Fruit fly (Drosophila melanogaster): ENCODE results near the gene Spn28F.

Gene Spn28F

dm6 chr2L:8290653-8291233, 49.1 kb upstream of the Spn28F start (continued):
- TF ChIP-seq CG12155 (GFP tag; optimal IDR thresholded peaks at IDR 0.05) (no peak), NFAT (GFP tag; IDR thresholded peaks at IDR 0.05) (no peak), CG17912 (GFP tag; optimal IDR thresholded peaks at IDR 0.05) (no peak), GATAe (GFP tag; conservative IDR thresholded peaks at IDR 0.05) (no peak), Hmr (GFP tag; optimal IDR thresholded peaks at IDR 0.05) (no peak), gsb-n (tag; optimal IDR thresholded peaks at IDR 0.05) (no peak), Hey (tag; optimal IDR thresholded peaks at IDR 0.05) (no peak), shn (GFP tag; optimal IDR thresholded peaks at IDR 0.05) (no peak), HLH54F (GFP tag; optimal IDR thresholded peaks at IDR 0.05) (no peak), CG10147 (GFP tag; optimal IDR thresholded peaks at IDR 0.05) (no peak), CG4282 (GFP tag; optimal IDR thresholded peaks at IDR 0.05) (no peak), CG8924 (tag; optimal IDR thresholded peaks at IDR 0.05) (peak; percentile 0), Mad (GFP tag; optimal IDR thresholded peaks at IDR 0.05) (no peak), CG4360 (GFP tag; IDR thresholded peaks at IDR 0.05) (no peak), Jarid2 (GFP tag; optimal IDR thresholded peaks at IDR 0.05) (no peak), CG17829 (tag; optimal IDR thresholded peaks at IDR 0.05) (peak; percentile 7), CG11456 (GFP tag; IDR thresholded peaks at IDR 0.05) (0 out of 3 replicates have a peak, but pooled peaks have one; percentile 13), grn (GFP tag; optimal IDR thresholded peaks at IDR 0.05) (no peak), CG33557 (GFP tag; optimal IDR thresholded peaks at IDR 0.05) (no peak), CG4424 (GFP tag; optimal IDR thresholded peaks at IDR 0.05) (peak; percentile 9), Nf-YB (GFP tag; optimal IDR thresholded peaks at IDR 0.05) (no peak), sima (GFP tag; optimal IDR thresholded peaks at IDR 0.05) (no peak), CG6854 (GFP tag; optimal IDR thresholded peaks at IDR 0.05) (no peak), eyg (GFP tag; optimal IDR thresholded peaks at IDR 0.05) (no peak), crp (GFP tag; optimal IDR thresholded peaks at IDR 0.05) (no peak), CG32532 (GFP tag; IDR thresholded peaks at IDR 0.05) (no peak), CG1647 (GFP tag; optimal IDR thresholded peaks at IDR 0.05) (no peak), lbe (GFP tag; optimal IDR thresholded peaks at IDR 0.05) (peak; percentile 66), bbx (GFP tag; IDR thresholded peaks at IDR 0.05; ENCODE audit: partially characterized antibody) (no peak), lov (optimal IDR thresholded peaks at IDR 0.05) (no peak), lov (GFP tag; IDR thresholded peaks at IDR 0.05) (no peak), Dref (GFP tag; IDR thresholded peaks at IDR 0.05) (no peak), Ets97D (GFP tag; optimal IDR thresholded peaks at IDR 0.05) (no peak), CG4730 (GFP tag; IDR thresholded peaks at IDR 0.05) (no peak), ham (GFP tag; IDR thresholded peaks at IDR 0.05) (no peak), Meics (GFP tag; optimal IDR thresholded peaks at IDR 0.05) (no peak), CG9609 (GFP tag; optimal IDR thresholded peaks at IDR 0.05) (no peak), sens-2 (GFP tag; IDR thresholded peaks at IDR 0.05) (no peak), tx (GFP tag; optimal IDR thresholded peaks at IDR 0.05) (no peak), Asciz (GFP tag; optimal IDR thresholded peaks at IDR 0.05) (no peak), usp (GFP tag; optimal IDR thresholded peaks at IDR 0.05) (no peak), CG3847 (GFP tag; IDR thresholded peaks at IDR 0.05) (no peak), Dbx (GFP tag; IDR thresholded peaks at IDR 0.05) (no peak), sr (GFP tag; IDR thresholded peaks at IDR 0.05) (no peak), CG3163 (GFP tag; optimal IDR thresholded peaks at IDR 0.05) (no peak), unpg (GFP tag; optimal IDR thresholded peaks at IDR 0.05) (no peak), seq (GFP tag; IDR thresholded peaks at IDR 0.05) (no peak), E2f2 (GFP tag; IDR thresholded peaks at IDR 0.05) (no peak), H2.0 (GFP tag; IDR thresholded peaks at IDR 0.05) (no peak), Fer1 (GFP tag; optimal IDR thresholded peaks at IDR 0.05) (no peak), Dek (tag; optimal IDR thresholded peaks at IDR 0.05) (no peak), CG9727 (GFP tag; optimal IDR thresholded peaks at IDR 0.05) (no peak)
